Worm (Caenorhabditis elegans) whole organism, L1 larva: Measurements from ENCODE around the gene ZK643.5.

ENCODE experiments used
- C04F5.9 ChIP-seq: sonication (generic microtip); optimal IDR thresholded peaks from 2 replicates; lab custom pipeline; 2016; ENCODE audit warnings: missing genetic modification characterization, missing compliant biosample characterization
- C34B4.2 ChIP-seq: sonication (generic microtip); optimal IDR thresholded peaks from 2 replicates; lab custom pipeline; 2017; ENCODE audit warnings: mild to moderate bottlenecking, missing genetic modification characterization, missing compliant biosample characterization
- aha-1 ChIP-seq: fragments of 150-350 bp; optimal IDR thresholded peaks from 2 replicates; lab custom pipeline; 2014; ENCODE audit warnings: missing biosample characterization, missing genetic modification characterization
- aly-2 ChIP-seq: fragments of 150-350 bp; optimal IDR thresholded peaks from 2 replicates; lab custom pipeline; 2014; ENCODE audit warnings: missing biosample characterization, missing genetic modification characterization
- ceh-8 ChIP-seq: fragments of 200-800 bp; sonication (Bioruptor generic); optimal IDR thresholded peaks from 2 replicates; lab custom pipeline; 2018; ENCODE audit warnings: mild to moderate bottlenecking, missing genetic modification characterization, moderate library complexity, missing compliant biosample characterization
- ceh-82 ChIP-seq, 3 experiments: fragments of 150-350 bp in 1 of 3; sonication (generic microtip) in 2 of 3; optimal IDR thresholded peaks; 2 replicates each; lab custom pipeline; 2014 to 2017; ENCODE audit warnings: missing biosample characterization in 3 of 3, missing genetic modification characterization in 3 of 3
- ceh-88 ChIP-seq: fragments of 200-800 bp; sonication (Bioruptor generic); IDR thresholded peaks from 2 replicates; pipeline ENCODE4 v1.3.6; 2022; ENCODE audit warnings: missing genetic modification characterization, missing compliant biosample characterization
- ceh-90 ChIP-seq: sonication (generic microtip); optimal IDR thresholded peaks from 2 replicates; lab custom pipeline; 2016; ENCODE audit warnings: missing genetic modification characterization, missing compliant biosample characterization
- dsc-1 ChIP-seq: sonication (generic microtip); optimal IDR thresholded peaks from 2 replicates; lab custom pipeline; 2016; ENCODE audit warnings: mild to moderate bottlenecking, missing genetic modification characterization, missing compliant biosample characterization
- efl-1 ChIP-seq, 4 experiments: fragments of 150-350 bp; optimal IDR thresholded peaks in 3 of 4; peaks in 1 of 4; 1 replicate in 1 of 4; 2 replicates in 3 of 4; lab custom pipeline; 2014; ENCODE audit warnings: missing biosample characterization in 2 of 4, missing genetic modification characterization in 2 of 4, missing genetic modification reagents in 2 of 4
- egl-27 ChIP-seq, 2 experiments: fragments of 150-350 bp in 1 of 2; sonication (generic microtip); optimal IDR thresholded peaks; 3 replicates each; lab custom pipeline; 2017 to 2018; ENCODE audit warnings: missing biosample characterization in 2 of 2, missing genetic modification characterization in 2 of 2, missing genetic modification reagents in 2 of 2
- elt-2 ChIP-seq: sonication (generic microtip); optimal IDR thresholded peaks from 2 replicates; lab custom pipeline; 2016; ENCODE audit warnings: missing genetic modification characterization, mild to moderate bottlenecking, inconsistent platforms, missing compliant biosample characterization, missing genetic modification reagents
- elt-3 ChIP-seq, 6 experiments: fragments of 150-350 bp in 1 of 6; sonication (generic microtip); optimal IDR thresholded peaks; 2 replicates each; lab custom pipeline; 2017 to 2018; ENCODE audit warnings: missing biosample characterization in 6 of 6, missing genetic modification characterization in 6 of 6, inconsistent platforms in 1 of 6
- fkh-10 ChIP-seq: sonication (generic microtip); optimal IDR thresholded peaks from 2 replicates; lab custom pipeline; 2017; ENCODE audit warnings: missing biosample characterization, missing genetic modification reagents, missing genetic modification characterization
- fkh-4 ChIP-seq: sonication (generic microtip); optimal IDR thresholded peaks from 2 replicates; lab custom pipeline; 2016; ENCODE audit warnings: missing compliant biosample characterization, missing genetic modification characterization, borderline replicate concordance
- fkh-8 ChIP-seq: sonication (generic microtip); optimal IDR thresholded peaks from 2 replicates; lab custom pipeline; 2016; ENCODE audit warnings: mild to moderate bottlenecking, missing genetic modification characterization, missing compliant biosample characterization
- hlh-17 ChIP-seq: fragments of 200-800 bp; sonication (Bioruptor generic); optimal IDR thresholded peaks from 2 replicates; lab custom pipeline; 2018; ENCODE audit warnings: missing genetic modification characterization, mild to moderate bottlenecking, missing compliant biosample characterization, moderate library complexity, borderline replicate concordance
- hlh-4 ChIP-seq: sonication (generic microtip); optimal IDR thresholded peaks from 2 replicates; lab custom pipeline; 2016; ENCODE audit warnings: mild to moderate bottlenecking, missing genetic modification characterization, missing compliant biosample characterization
- hpl-2 ChIP-seq: fragments of 150-350 bp; optimal IDR thresholded peaks from 2 replicates; lab custom pipeline; 2014; ENCODE audit warnings: missing biosample characterization, missing genetic modification reagents, missing genetic modification characterization
- isw-1 ChIP-seq: fragments of 200-800 bp; sonication (Bioruptor generic); IDR thresholded peaks from 2 replicates; pipeline ENCODE4 v1.3.6; 2022; ENCODE audit warnings: missing genetic modification characterization, missing compliant biosample characterization
- lin-14 ChIP-seq: fragments of 200-800 bp; sonication (Bioruptor generic); optimal IDR thresholded peaks from 2 replicates; lab custom pipeline; 2018; ENCODE audit warnings: mild to moderate bottlenecking, missing genetic modification characterization, moderate library complexity, missing compliant biosample characterization
- lin-15B ChIP-seq: fragments of 150-350 bp; sonication (generic microtip); optimal IDR thresholded peaks from 3 replicates; lab custom pipeline; 2014; ENCODE audit warnings: missing biosample characterization, missing genetic modification characterization
- lin-39 ChIP-seq: fragments of 150-350 bp; optimal IDR thresholded peaks from 2 replicates; lab custom pipeline; 2014; ENCODE audit warnings: missing biosample characterization, missing genetic modification reagents, missing genetic modification characterization
- lir-3 ChIP-seq: sonication (generic microtip); optimal IDR thresholded peaks from 2 replicates; lab custom pipeline; 2016; ENCODE audit warnings: mild to moderate bottlenecking, missing genetic modification characterization, moderate library complexity, missing compliant biosample characterization; ENCODE audit not compliant: poor library complexity
- lsy-2 ChIP-seq, 2 experiments: fragments of 150-350 bp; optimal IDR thresholded peaks; 2 replicates each; lab custom pipeline; 2014; ENCODE audit warnings: missing biosample characterization in 2 of 2, missing genetic modification characterization in 2 of 2
- mdl-1 ChIP-seq, 2 experiments: fragments of 150-350 bp; optimal IDR thresholded peaks; 2 replicates each; lab custom pipeline; 2014 to 2017; ENCODE audit warnings: missing biosample characterization in 2 of 2, missing genetic modification characterization in 2 of 2, inconsistent platforms in 1 of 2
- mef-2 ChIP-seq: fragments of 150-350 bp; optimal IDR thresholded peaks from 2 replicates; lab custom pipeline; 2014; ENCODE audit warnings: missing biosample characterization, missing genetic modification characterization
- nhr-19 ChIP-seq: fragments of 200-800 bp; sonication (Bioruptor generic); conservative IDR thresholded peaks from 2 replicates; pipeline ENCODE4 v1.3.6; 2022; ENCODE audit warnings: missing genetic modification characterization, missing compliant biosample characterization
- nhr-20 ChIP-seq: sonication (generic microtip); optimal IDR thresholded peaks from 2 replicates; lab custom pipeline; 2016; ENCODE audit warnings: mild to moderate bottlenecking, missing genetic modification characterization, missing compliant biosample characterization
- nhr-237 ChIP-seq: fragments of 150-350 bp; optimal IDR thresholded peaks from 2 replicates; lab custom pipeline; 2014; ENCODE audit warnings: missing biosample characterization, missing genetic modification characterization
- nhr-47 ChIP-seq: sonication (generic microtip); optimal IDR thresholded peaks from 2 replicates; lab custom pipeline; 2016; ENCODE audit warnings: mild to moderate bottlenecking, missing genetic modification characterization, moderate library complexity, missing compliant biosample characterization
- nhr-84 ChIP-seq: sonication (generic microtip); optimal IDR thresholded peaks from 2 replicates; lab custom pipeline; 2017; ENCODE audit warnings: missing biosample characterization, missing genetic modification characterization
- nhr-85 ChIP-seq: sonication (generic microtip); peaks from one replicate; lab custom pipeline; 2016; ENCODE audit warnings: missing genetic modification characterization, inconsistent platforms, missing compliant biosample characterization
- nhr-90 ChIP-seq: sonication (generic microtip); optimal IDR thresholded peaks from 2 replicates; lab custom pipeline; 2016; ENCODE audit warnings: mild to moderate bottlenecking, missing genetic modification characterization, missing compliant biosample characterization; ENCODE audit not compliant: poor library complexity
- pag-3 ChIP-seq: sonication (generic microtip); optimal IDR thresholded peaks from 2 replicates; lab custom pipeline; 2017; ENCODE audit warnings: missing genetic modification characterization, mild to moderate bottlenecking, missing compliant biosample characterization, antibody characterized with exemption, borderline replicate concordance; ENCODE audit not compliant: insufficient read depth
- pax-3 ChIP-seq: fragments of 200-800 bp; sonication (Bioruptor generic); optimal IDR thresholded peaks from 2 replicates; lab custom pipeline; 2018; ENCODE audit warnings: mild to moderate bottlenecking, missing genetic modification characterization, moderate library complexity, missing compliant biosample characterization
- pqm-1 ChIP-seq: sonication (generic microtip); optimal IDR thresholded peaks from 3 replicates; lab custom pipeline; 2017; ENCODE audit warnings: missing biosample characterization, missing genetic modification characterization
- rnt-1 ChIP-seq: sonication (generic microtip); optimal IDR thresholded peaks from 2 replicates; lab custom pipeline; 2016; ENCODE audit warnings: mild to moderate bottlenecking, missing genetic modification characterization, moderate library complexity, missing compliant biosample characterization
- skn-1 ChIP-seq: fragments of 150-350 bp; optimal IDR thresholded peaks from 2 replicates; lab custom pipeline; 2014; ENCODE audit warnings: missing biosample characterization, missing genetic modification characterization
- snpc-4 ChIP-seq: fragments of 150-350 bp; optimal IDR thresholded peaks from 2 replicates; lab custom pipeline; 2014; ENCODE audit warnings: missing biosample characterization, missing genetic modification characterization
- snu-23 ChIP-seq: sonication (generic microtip); optimal IDR thresholded peaks from 2 replicates; lab custom pipeline; 2016; ENCODE audit warnings: missing genetic modification characterization, missing compliant biosample characterization
- sox-4 ChIP-seq: sonication (generic microtip); optimal IDR thresholded peaks from 2 replicates; lab custom pipeline; 2016; ENCODE audit warnings: missing genetic modification characterization, missing compliant biosample characterization
- sptf-1 ChIP-seq: fragments of 150-350 bp; optimal IDR thresholded peaks from 2 replicates; lab custom pipeline; 2014; ENCODE audit warnings: missing biosample characterization, missing genetic modification characterization
- sup-37 ChIP-seq: fragments of 200-800 bp; sonication (Bioruptor generic); optimal IDR thresholded peaks from 2 replicates; lab custom pipeline; 2018; ENCODE audit warnings: mild to moderate bottlenecking, missing genetic modification characterization, missing compliant biosample characterization
- swsn-7 ChIP-seq: sonication (generic microtip); optimal IDR thresholded peaks from 2 replicates; lab custom pipeline; 2016; ENCODE audit warnings: missing genetic modification characterization, missing compliant biosample characterization
- unc-130 ChIP-seq: fragments of 150-350 bp; optimal IDR thresholded peaks from 2 replicates; lab custom pipeline; 2017; ENCODE audit warnings: missing biosample characterization, missing genetic modification characterization, inconsistent platforms
- unc-86 ChIP-seq: sonication (generic microtip); optimal IDR thresholded peaks from 2 replicates; lab custom pipeline; 2016; ENCODE audit warnings: missing genetic modification characterization, missing compliant biosample characterization
- xbp-1 ChIP-seq: sonication (generic microtip); optimal IDR thresholded peaks from 2 replicates; lab custom pipeline; 2016; ENCODE audit warnings: missing genetic modification characterization, missing compliant biosample characterization
- zag-1 ChIP-seq: fragments of 150-350 bp; optimal IDR thresholded peaks from 2 replicates; lab custom pipeline; 2014; ENCODE audit warnings: missing biosample characterization, missing genetic modification characterization
- zip-4 ChIP-seq: fragments of 200-800 bp; sonication (Bioruptor generic); optimal IDR thresholded peaks from 2 replicates; lab custom pipeline; 2018; ENCODE audit warnings: mild to moderate bottlenecking, missing genetic modification characterization, moderate library complexity, missing compliant biosample characterization
- ztf-11 ChIP-seq, 2 experiments: sonication (generic microtip); optimal IDR thresholded peaks; 2 replicates each; lab custom pipeline; 2016 to 2017; ENCODE audit warnings: missing genetic modification characterization in 2 of 2, missing biosample characterization in 1 of 2, missing compliant biosample characterization in 1 of 2

Gene ZK643.5

DNA sequence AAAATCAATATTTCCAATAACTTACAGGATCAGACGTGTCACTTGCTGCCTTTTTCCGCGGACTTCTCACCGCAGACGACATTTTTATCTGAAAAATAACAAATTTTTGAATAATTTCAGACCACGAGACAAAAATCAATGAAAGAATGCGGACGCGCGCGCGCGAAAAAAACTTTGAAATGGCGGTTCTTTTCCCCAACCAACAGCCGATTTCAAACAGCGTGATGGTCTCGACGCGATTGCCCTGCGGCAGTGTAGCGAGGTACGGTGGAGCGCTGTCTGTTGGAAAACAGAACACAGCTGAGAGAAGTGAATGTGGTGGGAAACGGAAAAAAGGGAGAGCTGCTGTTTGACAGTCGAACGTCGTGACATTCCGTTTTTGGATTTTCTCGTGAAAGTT lies 52.0 kb downstream of the ZK643.5 start, which contains the start of gene lin-9:
Gene lin-9 (minus strand): TSS at position 88 of the 400 bp plus-strand sequence.
- peak; percentile 95 for TF ChIP-seq lin-39 (tag; lab: Kevin White, UChicago)
- TF ChIP-seq ceh-88 (GFP tag; lab: Robert Waterston, UW): peak; percentile 91
- TF ChIP-seq lin-15B (tag; lab: Kevin White, UChicago): peak; percentile 98
- TF ChIP-seq dsc-1: peak; percentile 98
- TF ChIP-seq unc-86 (tag; lab: Kevin White, UChicago): peak; percentile 95
- TF ChIP-seq rnt-1 (tag; lab: Kevin White, UChicago): peak; percentile 98
- TF ChIP-seq fkh-4 (tag; lab: Kevin White, UChicago): peak; percentile 80
- peak; percentile 97 for TF ChIP-seq swsn-7 (tag; lab: Kevin White, UChicago)
- TF ChIP-seq hlh-4 (tag; lab: Kevin White, UChicago): no peak
- TF ChIP-seq isw-1 (GFP tag; lab: Robert Waterston, UW): peak; percentile 97
- TF ChIP-seq hlh-17: no peak
- TF ChIP-seq elt-3 (tag; optimal IDR thresholded peaks at IDR 0.05; lab: Kevin White, UChicago): peak in 4 of 6 experiments; percentile 61 to 90 (median 74)
- no peak for TF ChIP-seq pqm-1 (tag; lab: Kevin White, UChicago)
- peak; percentile 86 for TF ChIP-seq elt-2 (tag; lab: Kevin White, UChicago)
- TF ChIP-seq nhr-84 (tag; lab: Kevin White, UChicago): no peak
- TF ChIP-seq nhr-85 (tag; lab: Kevin White, UChicago): peak; percentile 96
- TF ChIP-seq sox-4: peak; percentile 86
- TF ChIP-seq mef-2 (tag; lab: Kevin White, UChicago): peak; percentile 43
- TF ChIP-seq sup-37: peak; percentile 95
- peak; percentile 71 for TF ChIP-seq unc-130
- no peak for TF ChIP-seq sptf-1 (tag; lab: Kevin White, UChicago)
- TF ChIP-seq hpl-2 (GFP tag; lab: Kevin White, UChicago): peak; percentile 66
- peak; percentile 90 to 98 (median 95) for TF ChIP-seq ceh-82 (tag; optimal IDR thresholded peaks at IDR 0.05; lab: Kevin White, UChicago)
- TF ChIP-seq skn-1 (tag; lab: Kevin White, UChicago): peak; percentile 94
- TF ChIP-seq fkh-8 (tag; lab: Kevin White, UChicago): peak; percentile 96
- TF ChIP-seq C34B4.2 (tag; lab: Kevin White, UChicago): peak; percentile 90
- TF ChIP-seq C04F5.9 (tag; lab: Kevin White, UChicago): peak; percentile 100
- TF ChIP-seq snpc-4 (tag; lab: Kevin White, UChicago): peak; percentile 79
- TF ChIP-seq efl-1 (optimal IDR thresholded peaks at IDR 0.05; lab: Kevin White, UChicago): peak; percentile 96 to 97
- peak; percentile 95 to 100 for TF ChIP-seq efl-1 (GFP tag; optimal IDR thresholded peaks at IDR 0.05 in 1 of 2; lab: Kevin White, UChicago)
- peak; percentile 98 for TF ChIP-seq nhr-47 (tag; lab: Kevin White, UChicago)
- TF ChIP-seq egl-27 (tag; optimal IDR thresholded peaks at IDR 0.05; lab: Kevin White, UChicago): peak; percentile 20 to 37
- peak; percentile 95 for TF ChIP-seq xbp-1 (tag; lab: Kevin White, UChicago)
- no peak for TF ChIP-seq pag-3
- peak; percentile 56 for TF ChIP-seq ceh-90 (tag; lab: Kevin White, UChicago)
- peak; percentile 97 for TF ChIP-seq nhr-19 (GFP tag; lab: Robert Waterston, UW)
- TF ChIP-seq ztf-11 (tag; optimal IDR thresholded peaks at IDR 0.05; lab: Kevin White, UChicago): peak in 1 of 2 experiments; percentile 90
- peak; percentile 97 for TF ChIP-seq nhr-20 (tag; lab: Kevin White, UChicago)
- peak; percentile 72 for TF ChIP-seq nhr-237 (tag; lab: Kevin White, UChicago)
- TF ChIP-seq mdl-1 (tag; optimal IDR thresholded peaks at IDR 0.05; lab: Kevin White, UChicago): peak in 1 of 2 experiments; percentile 92
- TF ChIP-seq snu-23 (GFP tag; lab: Kevin White, UChicago): peak; percentile 99
- TF ChIP-seq lin-14 (GFP tag; lab: Kevin White, UChicago): peak; percentile 99
- peak; percentile 90 for TF ChIP-seq aly-2 (tag; lab: Kevin White, UChicago)
- TF ChIP-seq ceh-8 (GFP tag; lab: Kevin White, UChicago): peak; percentile 93
- peak; percentile 50 for TF ChIP-seq aha-1 (tag; lab: Kevin White, UChicago)
- TF ChIP-seq nhr-90 (tag; lab: Kevin White, UChicago): peak; percentile 96
- TF ChIP-seq pax-3 (tag; lab: Kevin White, UChicago): peak; percentile 94
- peak; percentile 80 for TF ChIP-seq lir-3 (tag; lab: Kevin White, UChicago)
- peak; percentile 100 for TF ChIP-seq lsy-2 (tag; optimal IDR thresholded peaks at IDR 0.05; lab: Kevin White, UChicago)
- no peak for TF ChIP-seq zag-1 (tag; lab: Kevin White, UChicago)
- TF ChIP-seq fkh-10 (GFP tag; lab: Kevin White, UChicago): peak; percentile 85
- peak; percentile 93 for TF ChIP-seq zip-4 (GFP tag; lab: Kevin White, UChicago)
